Worm (Caenorhabditis elegans): Measurements from ENCODE around the gene gcsh-1.

gcsh-1 gene

DNA sequence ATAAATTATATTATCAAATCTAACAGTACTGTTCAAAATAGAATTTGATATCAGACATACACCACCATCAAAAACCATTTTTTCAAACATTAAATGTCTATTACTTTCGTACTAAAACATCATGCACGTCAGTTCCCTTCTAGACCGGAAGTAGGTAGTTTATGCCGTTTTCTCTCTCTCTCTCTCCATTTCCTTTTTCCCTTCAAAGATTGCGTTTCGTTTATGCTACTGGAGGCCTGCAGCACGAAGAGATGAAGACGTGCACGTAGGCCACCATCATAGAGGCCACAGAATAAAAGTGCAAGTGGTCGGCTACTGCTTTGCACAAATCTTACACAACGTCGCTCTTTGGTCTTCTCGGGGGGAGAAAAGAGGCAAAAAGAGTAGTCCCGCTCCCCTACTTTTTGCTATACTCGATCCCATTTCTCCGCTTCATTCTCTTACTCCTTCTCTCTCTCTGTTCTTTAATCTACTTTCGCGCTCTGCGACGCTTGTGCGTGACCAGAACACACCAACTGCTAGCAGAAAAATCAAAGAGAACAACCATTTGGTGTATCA lies 46.6 kb upstream of the gcsh-1 start (continued):
- TF ChIP-seq ceh-20 (GFP tag; IDR thresholded peaks at IDR 0.05) = peak; percentile 80
- TF ChIP-seq mxl-2 (GFP tag; conservative IDR thresholded peaks at IDR 0.05) = no peak
- peak; percentile 40 for TF ChIP-seq ama-1 (optimal IDR thresholded peaks at IDR 0.05)
- TF ChIP-seq mdl-1 (tag; optimal IDR thresholded peaks at IDR 0.05) = peak; percentile 55 to 71

DNA sequence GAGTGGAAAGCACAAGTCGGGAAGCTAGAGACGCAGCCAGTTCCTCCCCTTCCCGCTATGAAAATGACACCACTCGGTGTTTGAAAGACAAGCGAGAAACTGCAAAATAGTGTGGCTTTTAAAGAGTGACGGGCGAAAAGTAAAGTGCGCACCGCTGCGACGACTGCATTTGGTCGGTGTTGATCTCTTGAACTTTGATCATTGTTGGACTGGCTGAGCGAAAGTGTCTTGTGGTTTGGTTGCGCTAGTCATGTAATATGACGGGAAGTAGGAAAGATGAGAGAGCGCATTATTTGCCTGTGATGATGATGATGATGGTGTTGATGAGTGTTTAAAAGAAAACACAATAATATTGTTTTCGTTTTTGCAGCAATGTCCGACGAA lies 45.4 kb upstream of the gcsh-1 start:
- TF ChIP-seq daf-16 (GFP tag; optimal IDR thresholded peaks at IDR 0.05) (peak; percentile 19 to 77), daf-16 (tag; optimal IDR thresholded peaks at IDR 0.05) (peak; percentile 97), daf-12 (tag; optimal IDR thresholded peaks at IDR 0.05) (no peak), snpc-1.2 (GFP tag; IDR thresholded peaks at IDR 0.05) (no peak), daf-8 (GFP tag; IDR thresholded peaks at IDR 0.05) (no peak), unc-130 (GFP tag; optimal IDR thresholded peaks at IDR 0.05) (no peak), lin-1 (GFP tag; IDR thresholded peaks at IDR 0.05) (peak; percentile 92), F49E8.2 (tag; optimal IDR thresholded peaks at IDR 0.05; ENCODE audit: borderline replicate concordance) (no peak), pqm-1 (tag; optimal IDR thresholded peaks at IDR 0.05) (peak; percentile 71), egl-27 (tag; optimal IDR thresholded peaks at IDR 0.05) (peak; percentile 25), arid-1 (GFP tag; conservative IDR thresholded peaks at IDR 0.05) (peak; percentile 58; the same call in 1 of the 2 replicates), F44E2.7 (GFP tag; IDR thresholded peaks at IDR 0.05) (no peak), rbr-2 (tag; optimal IDR thresholded peaks at IDR 0.05) (peak; percentile 82), Y48G9A.11 (GFP tag; IDR thresholded peaks at IDR 0.05) (no peak), mxl-3 (GFP tag; optimal IDR thresholded peaks at IDR 0.05) (peak; percentile 69), nhr-102 (tag; optimal IDR thresholded peaks at IDR 0.05) (peak; percentile 89), R02D3.7 (tag; optimal IDR thresholded peaks at IDR 0.05) (no peak), fos-1 (tag; optimal IDR thresholded peaks at IDR 0.05) (peak; percentile 73), Y5F2A.4 (GFP tag; optimal IDR thresholded peaks at IDR 0.05) (no peak), lin-13 (GFP tag; optimal IDR thresholded peaks at IDR 0.05) (peak; percentile 59), aha-1 (tag) (peak; percentile 99), unc-62 (GFP tag; optimal IDR thresholded peaks at IDR 0.05 in 1 of 2) (peak; percentile 21 to 100), unc-62 (tag; optimal IDR thresholded peaks at IDR 0.05) (no peak), nhr-42 (GFP tag; IDR thresholded peaks at IDR 0.05) (peak; percentile 20; the same call in 1 of the 2 replicates), ceh-20 (GFP tag; IDR thresholded peaks at IDR 0.05) (peak; percentile 87), F26F4.8 (GFP tag; conservative IDR thresholded peaks at IDR 0.05) (no peak), nhr-111 (GFP tag; optimal IDR thresholded peaks at IDR 0.05) (no peak), aly-2 (tag; optimal IDR thresholded peaks at IDR 0.05) (no peak), spr-3 (GFP tag; optimal IDR thresholded peaks at IDR 0.05) (no peak), skn-1 (tag; optimal IDR thresholded peaks at IDR 0.05) (no peak), fkh-10 (GFP tag; optimal IDR thresholded peaks at IDR 0.05) (peak; percentile 14), mep-1 (tag; optimal IDR thresholded peaks at IDR 0.05) (peak; percentile 97), ceh-62 (tag; optimal IDR thresholded peaks at IDR 0.05) (no peak), dmd-6 (GFP tag; IDR thresholded peaks at IDR 0.05) (peak; percentile 99), mes-2 (tag; optimal IDR thresholded peaks at IDR 0.05; ENCODE audit: poor library complexity, severe bottlenecking) (peak; percentile 65), ceh-82 (tag; optimal IDR thresholded peaks at IDR 0.05) (no peak), mdl-1 (tag; optimal IDR thresholded peaks at IDR 0.05) (peak; percentile 92 to 97), ceh-28 (tag; optimal IDR thresholded peaks at IDR 0.05) (no peak), ama-1 (optimal IDR thresholded peaks at IDR 0.05) (no peak), duxl-1 (tag; optimal IDR thresholded peaks at IDR 0.05; ENCODE audit: poor library complexity) (peak; percentile 37), lin-38 (GFP tag; IDR thresholded peaks at IDR 0.05) (peak; percentile 54), lim-7 (GFP tag; IDR thresholded peaks at IDR 0.05) (no peak), mxl-2 (GFP tag; conservative IDR thresholded peaks at IDR 0.05) (no peak), Y105C5A.15 (GFP tag; IDR thresholded peaks at IDR 0.05) (no peak), tag-97 (GFP tag; IDR thresholded peaks at IDR 0.05) (no peak), hlh-30 (tag; optimal IDR thresholded peaks at IDR 0.05; ENCODE audit: insufficient read depth) (peak; percentile 96), ZK546.5 (tag; optimal IDR thresholded peaks at IDR 0.05) (no peak), nhr-28 (tag; optimal IDR thresholded peaks at IDR 0.05) (peak; percentile 98), ztf-7 (tag; optimal IDR thresholded peaks at IDR 0.05) (peak; percentile 65), nhr-76 (tag; optimal IDR thresholded peaks at IDR 0.05) (peak; percentile 74)

All from whole organism, L4 larva.